Fruit fly (Drosophila melanogaster) whole organism, pupa: ENCODE results near the gene CG10750.

Experiments used
- CG10348 ChIP-seq: fragments of 200-800 bp; sonication (Bioruptor generic); IDR thresholded peaks from 2 replicates; pipeline ENCODE4 v1.3.6; 2022; ENCODE audit warnings: missing biosample characterization, missing genetic modification characterization
- CG12605 ChIP-seq: fragments of 200-800 bp; sonication (Bioruptor generic); IDR thresholded peaks from 2 replicates; pipeline ENCODE4 v1.3.6; 2022; ENCODE audit warnings: missing biosample characterization, missing genetic modification characterization
- CG13204 ChIP-seq: fragments of 200-800 bp; sonication (Bioruptor generic); optimal IDR thresholded peaks from 2 replicates; lab custom pipeline; 2018; ENCODE audit warnings: missing biosample characterization, mild to moderate bottlenecking, missing genetic modification characterization, moderate library complexity
- CG14655 ChIP-seq: fragments of 200-800 bp; sonication (Bioruptor generic); optimal IDR thresholded peaks from 3 replicates; lab custom pipeline; 2017; ENCODE audit warnings: mild to moderate bottlenecking, missing biosample characterization, missing genetic modification reagents, missing genetic modification characterization
- CG15710 ChIP-seq: fragments of 200-800 bp; sonication (Bioruptor generic); optimal IDR thresholded peaks from 2 replicates; lab custom pipeline; 2018; ENCODE audit warnings: missing biosample characterization, mild to moderate bottlenecking, missing genetic modification characterization, moderate library complexity
- CG17806 ChIP-seq: fragments of 200-800 bp; sonication (Bioruptor generic); optimal IDR thresholded peaks from 2 replicates; lab custom pipeline; 2018; ENCODE audit warnings: missing biosample characterization, mild to moderate bottlenecking, missing genetic modification characterization, moderate library complexity
- CG32121 ChIP-seq: fragments of 200-800 bp; sonication (Bioruptor generic); IDR thresholded peaks from 2 replicates; pipeline ENCODE4 v1.3.6; 2022; ENCODE audit warnings: missing biosample characterization, missing genetic modification characterization
- CG34367 ChIP-seq: fragments of 200-800 bp; sonication (Bioruptor generic); optimal IDR thresholded peaks from 2 replicates; lab custom pipeline; 2018; ENCODE audit warnings: missing biosample characterization, mild to moderate bottlenecking, missing genetic modification characterization
- CG4496 ChIP-seq: fragments of 200-800 bp; sonication (Bioruptor generic); IDR thresholded peaks from 3 replicates; pipeline ENCODE4 v1.3.6; 2022; ENCODE audit warnings: missing biosample characterization, missing genetic modification characterization
- CG8159 ChIP-seq: fragments of 200-800 bp; sonication (Bioruptor generic); optimal IDR thresholded peaks from 3 replicates; lab custom pipeline; 2018; ENCODE audit warnings: missing biosample characterization, mild to moderate bottlenecking, missing genetic modification characterization, moderate library complexity
- CG8301 ChIP-seq: fragments of 200-800 bp; sonication (Bioruptor generic); optimal IDR thresholded peaks from 2 replicates; lab custom pipeline; 2018; ENCODE audit warnings: missing biosample characterization, mild to moderate bottlenecking, missing genetic modification characterization
- CG9948 ChIP-seq: fragments of 200-800 bp; sonication (Bioruptor generic); optimal IDR thresholded peaks from 2 replicates; lab custom pipeline; 2018; ENCODE audit warnings: missing biosample characterization, mild to moderate bottlenecking, missing genetic modification characterization, moderate library complexity
- D1 ChIP-seq: fragments of 200-800 bp; sonication (Bioruptor generic); optimal IDR thresholded peaks from 2 replicates; lab custom pipeline; 2018; ENCODE audit warnings: missing biosample characterization, mild to moderate bottlenecking, missing genetic modification characterization, moderate library complexity
- EcR ChIP-seq: fragments of 200-800 bp; sonication (Bioruptor generic); optimal IDR thresholded peaks from 3 replicates; lab custom pipeline; 2019; ENCODE audit warnings: missing biosample characterization, missing genetic modification characterization, mild to moderate bottlenecking, moderate library complexity, missing genetic modification reagents
- Ets98B ChIP-seq: fragments of 200-800 bp; sonication (Bioruptor generic); IDR thresholded peaks from 2 replicates; pipeline ENCODE4 v1.3.6; 2022; ENCODE audit warnings: missing biosample characterization, missing genetic modification characterization
- Pif1A ChIP-seq: fragments of 200-800 bp; sonication (Bioruptor generic); optimal IDR thresholded peaks from 3 replicates; lab custom pipeline; 2016; ENCODE audit warnings: missing biosample characterization, missing genetic modification characterization
- Pif1B ChIP-seq: fragments of 200-800 bp; sonication (Bioruptor generic); optimal IDR thresholded peaks from 3 replicates; lab custom pipeline; 2016; ENCODE audit warnings: missing biosample characterization, missing genetic modification characterization
- Snoo ChIP-seq: fragments of 200-800 bp; sonication (Bioruptor generic); optimal IDR thresholded peaks from 3 replicates; lab custom pipeline; 2017; ENCODE audit warnings: missing biosample characterization, mild to moderate bottlenecking, missing genetic modification characterization, inconsistent platforms
- fd96Ca ChIP-seq: fragments of 200-800 bp; sonication (Bioruptor generic); IDR thresholded peaks from 3 replicates; pipeline ENCODE4 v1.3.6; 2022; ENCODE audit warnings: missing biosample characterization, missing genetic modification characterization
- gl ChIP-seq: fragments of 200-800 bp; sonication (Bioruptor generic); optimal IDR thresholded peaks from 2 replicates; lab custom pipeline; 2018; ENCODE audit warnings: missing biosample characterization, mild to moderate bottlenecking, missing genetic modification characterization
- rn ChIP-seq: fragments of 200-800 bp; sonication (Bioruptor generic); IDR thresholded peaks from 2 replicates; pipeline ENCODE4 v1.3.6; 2022; ENCODE audit warnings: missing biosample characterization, missing genetic modification characterization

The CG10750 gene

dm6 chr2L:19285507-19285906 is 14.5 kb upstream of the CG10750 start:
- TF ChIP-seq CG8301 (tag; lab: Kevin White, UChicago) (no peak), CG8159 (tag; lab: Kevin White, UChicago) (peak; percentile 25), CG14655 (GFP tag; lab: Kevin White, UChicago) (peak; percentile 10), CG15710 (tag; lab: Kevin White, UChicago) (peak; percentile 29), Pif1A (GFP tag; lab: Kevin White, UChicago) (no peak), CG13204 (no peak)

- TF ChIP-seq CG32121 (GFP tag; lab: Robert Waterston, UW), result no peak
- TF ChIP-seq CG17806, result no peak
- no peak for TF ChIP-seq CG8159 (tag; lab: Kevin White, UChicago)
- TF ChIP-seq D1 (tag; lab: Kevin White, UChicago), result no peak
- TF ChIP-seq CG15710 (tag; lab: Kevin White, UChicago), result no peak
- TF ChIP-seq fd96Ca, result no peak
- no peak for TF ChIP-seq CG34367 (tag; lab: Kevin White, UChicago)
- TF ChIP-seq Pif1A (GFP tag; lab: Kevin White, UChicago), result no peak
- TF ChIP-seq CG10348 (GFP tag; lab: Robert Waterston, UW), result no peak
- no peak for TF ChIP-seq CG8301 (tag; lab: Kevin White, UChicago)
- no peak for TF ChIP-seq CG12605 (GFP tag; lab: Robert Waterston, UW)
- no peak for TF ChIP-seq gl (tag; lab: Kevin White, UChicago)
- TF ChIP-seq Snoo (tag; lab: Kevin White, UChicago), result no peak
- no peak for TF ChIP-seq CG13204
- TF ChIP-seq, all 21 proteins: peak for 0
These were observed 3.3 kb upstream of the CG10750 start for dm6 chr2L:19296765-19297164.

dm6 chr2L:19307641-19308040 is 7.6 kb downstream of the CG10750 start:
- TF ChIP-seq rn (GFP tag; lab: Robert Waterston, UW) (no peak), CG9948 (tag; lab: Kevin White, UChicago) (no peak), CG12605 (GFP tag; lab: Robert Waterston, UW) (peak; percentile 66), Pif1A (GFP tag; lab: Kevin White, UChicago) (peak; percentile 45), CG32121 (GFP tag; lab: Robert Waterston, UW) (peak; percentile 68), fd96Ca (peak; percentile 87), CG8159 (tag; lab: Kevin White, UChicago) (no peak), gl (tag; lab: Kevin White, UChicago) (no peak), Ets98B (GFP tag; lab: Robert Waterston, UW) (peak; percentile 84), CG14655 (GFP tag; lab: Kevin White, UChicago) (peak; percentile 44), CG10348 (GFP tag; lab: Robert Waterston, UW) (0 out of 2 replicates have a peak, but pooled peaks have one; percentile 31), CG4496 (GFP tag; lab: Robert Waterston, UW) (peak; percentile 83), CG8301 (tag; lab: Kevin White, UChicago) (peak; percentile 72), CG15710 (tag; lab: Kevin White, UChicago) (no peak)

dm6 chr2L:19313442-19313841 is 13.4 kb downstream of the CG10750 start:
- no peak for TF ChIP-seq Ets98B (GFP tag; lab: Robert Waterston, UW)
- TF ChIP-seq Snoo (tag; lab: Kevin White, UChicago), result no peak
- TF ChIP-seq CG34367 (tag; lab: Kevin White, UChicago), result no peak
- no peak for TF ChIP-seq gl (tag; lab: Kevin White, UChicago)
- no peak for TF ChIP-seq CG17806
- 0 out of 3 replicates have a peak, but pooled peaks have one; percentile 13 for TF ChIP-seq fd96Ca
- TF ChIP-seq CG14655 (GFP tag; lab: Kevin White, UChicago), result no peak
- TF ChIP-seq, all 21 proteins: peak for 1

dm6 chr2L:19314589-19314988 is 14.5 kb downstream of the CG10750 start:
- TF ChIP-seq rn (GFP tag; lab: Robert Waterston, UW) (no peak), EcR (GFP tag; lab: Kevin White, UChicago) (no peak), D1 (tag; lab: Kevin White, UChicago) (peak; percentile 31), CG10348 (GFP tag; lab: Robert Waterston, UW) (no peak), CG4496 (GFP tag; lab: Robert Waterston, UW) (peak; percentile 23; the same call in 1 of the 3 replicates), gl (tag; lab: Kevin White, UChicago) (peak; percentile 1), Snoo (tag; lab: Kevin White, UChicago) (peak; percentile 8), CG17806 (peak; percentile 68), CG9948 (tag; lab: Kevin White, UChicago) (peak; percentile 76), CG15710 (tag; lab: Kevin White, UChicago) (peak; percentile 76), Pif1B (peak; percentile 79), CG8301 (tag; lab: Kevin White, UChicago) (peak; percentile 69), CG14655 (GFP tag; lab: Kevin White, UChicago) (peak; percentile 83), CG34367 (tag; lab: Kevin White, UChicago) (peak; percentile 66), CG13204 (no peak), Ets98B (GFP tag; lab: Robert Waterston, UW) (no peak), CG32121 (GFP tag; lab: Robert Waterston, UW) (no peak), CG8159 (tag; lab: Kevin White, UChicago) (peak; percentile 80), Pif1A (GFP tag; lab: Kevin White, UChicago) (peak; percentile 73), fd96Ca (0 out of 3 replicates have a peak, but pooled peaks have one; percentile 20), CG12605 (GFP tag; lab: Robert Waterston, UW) (peak; percentile 31; the same call in 1 of the 2 replicates)

- TF ChIP-seq CG34367 (tag; lab: Kevin White, UChicago) (no peak), D1 (tag; lab: Kevin White, UChicago) (no peak), Snoo (tag; lab: Kevin White, UChicago) (no peak), CG13204 (no peak), Pif1A (GFP tag; lab: Kevin White, UChicago) (peak; percentile 47), CG32121 (GFP tag; lab: Robert Waterston, UW) (no peak), CG4496 (GFP tag; lab: Robert Waterston, UW) (no peak), CG15710 (tag; lab: Kevin White, UChicago) (peak; percentile 34), Pif1B (peak; percentile 34), rn (GFP tag; lab: Robert Waterston, UW) (no peak), gl (tag; lab: Kevin White, UChicago) (no peak), CG17806 (peak; percentile 51), CG9948 (tag; lab: Kevin White, UChicago) (peak; percentile 60), CG12605 (GFP tag; lab: Robert Waterston, UW) (no peak), CG8301 (tag; lab: Kevin White, UChicago) (peak; percentile 78), CG10348 (GFP tag; lab: Robert Waterston, UW) (no peak), CG8159 (tag; lab: Kevin White, UChicago) (peak; percentile 40), Ets98B (GFP tag; lab: Robert Waterston, UW) (peak; percentile 23; the same call in 1 of the 2 replicates), CG14655 (GFP tag; lab: Kevin White, UChicago) (peak; percentile 85), fd96Ca (no peak), EcR (GFP tag; lab: Kevin White, UChicago) (no peak)
These were observed 17.7 kb downstream of the CG10750 start for dm6 chr2L:19317778-19318177.
